Worm (Caenorhabditis elegans): ENCODE results near the gene ifd-2.

Gene ifd-2

ce11 chrX:785368-785767, 30.4 kb downstream of the ifd-2 start (continued):
- TF ChIP-seq duxl-1 (tag; optimal IDR thresholded peaks at IDR 0.05; ENCODE audit: poor library complexity), result peak; percentile 50
- no peak for TF ChIP-seq ZK337.2 (GFP tag; IDR thresholded peaks at IDR 0.05)
- no peak for TF ChIP-seq pqm-1 (tag; optimal IDR thresholded peaks at IDR 0.05)
- TF ChIP-seq dmd-9 (GFP tag; IDR thresholded peaks at IDR 0.05), result no peak
- TF ChIP-seq ctbp-1 (GFP tag; IDR thresholded peaks at IDR 0.05), result no peak
- TF ChIP-seq zip-11 (GFP tag; IDR thresholded peaks at IDR 0.05), result no peak
- no peak for TF ChIP-seq R02D3.7 (tag; optimal IDR thresholded peaks at IDR 0.05)
- no peak for TF ChIP-seq nhr-111 (GFP tag; optimal IDR thresholded peaks at IDR 0.05)
- no peak for TF ChIP-seq sdz-12 (GFP tag; optimal IDR thresholded peaks at IDR 0.05)
- TF ChIP-seq F37D6.2 (tag; optimal IDR thresholded peaks at IDR 0.05), result peak; percentile 36

- TF ChIP-seq F37D6.2 (tag; optimal IDR thresholded peaks at IDR 0.05) (no peak), nhr-77 (tag; optimal IDR thresholded peaks at IDR 0.05) (no peak), mes-2 (tag; optimal IDR thresholded peaks at IDR 0.05; ENCODE audit: poor library complexity, severe bottlenecking) (no peak), php-3 (GFP tag; IDR thresholded peaks at IDR 0.05) (no peak), F49E8.2 (tag; optimal IDR thresholded peaks at IDR 0.05; ENCODE audit: borderline replicate concordance) (no peak), D1046.2 (GFP tag; IDR thresholded peaks at IDR 0.05) (no peak), arid-1 (GFP tag; conservative IDR thresholded peaks at IDR 0.05) (no peak), zfp-2 (tag; optimal IDR thresholded peaks at IDR 0.05) (no peak), aha-1 (tag) (peak; percentile 25), unc-62 (GFP tag; optimal IDR thresholded peaks at IDR 0.05 in 1 of 2) (peak in 1 of 2 experiments; percentile 25), unc-62 (tag; optimal IDR thresholded peaks at IDR 0.05) (no peak), ceh-62 (tag; optimal IDR thresholded peaks at IDR 0.05) (no peak), daf-12 (tag; optimal IDR thresholded peaks at IDR 0.05) (no peak), aly-2 (tag; optimal IDR thresholded peaks at IDR 0.05) (no peak), nhr-237 (tag; optimal IDR thresholded peaks at IDR 0.05) (no peak)
Observed at ce11 chrX:784853-785252, 30.9 kb downstream of the ifd-2 start, which contains the start of gene T04G9.6. Gene T04G9.6, minus strand, starts transcription at chrX:784953.

ce11 chrX:780027-780426, 35.7 kb downstream of the ifd-2 start:
- TF ChIP-seq tag-97 (GFP tag; IDR thresholded peaks at IDR 0.05), result no peak
- TF ChIP-seq unc-62 (GFP tag; optimal IDR thresholded peaks at IDR 0.05 in 1 of 2), result peak in 1 of 2 experiments; percentile 65
- no peak for TF ChIP-seq unc-62 (tag; optimal IDR thresholded peaks at IDR 0.05)
- TF ChIP-seq mdl-1 (tag; optimal IDR thresholded peaks at IDR 0.05), result no peak

- TF ChIP-seq nhr-42 (GFP tag; IDR thresholded peaks at IDR 0.05) (no peak), dve-1 (tag; optimal IDR thresholded peaks at IDR 0.05; ENCODE audit: insufficient read depth) (no peak), mxl-3 (GFP tag; optimal IDR thresholded peaks at IDR 0.05) (no peak), rbr-2 (tag; optimal IDR thresholded peaks at IDR 0.05) (no peak), tag-97 (GFP tag; IDR thresholded peaks at IDR 0.05) (no peak), aha-1 (tag) (peak; percentile 97)
Observed at ce11 chrX:779259-779658, 36.5 kb downstream of the ifd-2 start.

ce11 chrX:777421-777820, 38.3 kb downstream of the ifd-2 start, which contains the start of gene nas-15:
Gene nas-15, plus strand, starts transcription at chrX:777721.
- TF ChIP-seq ceh-28 (tag; optimal IDR thresholded peaks at IDR 0.05), result no peak

ce11 chrX:772184-772583, 43.5 kb downstream of the ifd-2 start, which contains the start of gene T04G9.4:
Gene T04G9.4, plus strand, starts transcription at chrX:772476.
- TF ChIP-seq D1046.2 (GFP tag; IDR thresholded peaks at IDR 0.05) (no peak), nhr-237 (tag; optimal IDR thresholded peaks at IDR 0.05) (no peak), unc-39 (tag; optimal IDR thresholded peaks at IDR 0.05) (no peak), ztf-11 (tag; optimal IDR thresholded peaks at IDR 0.05) (no peak), hlh-11 (tag; optimal IDR thresholded peaks at IDR 0.05) (no peak), attf-4 (tag; optimal IDR thresholded peaks at IDR 0.05) (no peak), daf-19 (GFP tag; conservative IDR thresholded peaks at IDR 0.05) (no peak), hif-1 (tag; optimal IDR thresholded peaks at IDR 0.05) (no peak), T26A8.4 (GFP tag; IDR thresholded peaks at IDR 0.05) (no peak), unc-130 (GFP tag; optimal IDR thresholded peaks at IDR 0.05) (no peak), pqm-1 (tag; optimal IDR thresholded peaks at IDR 0.05) (no peak), dmd-6 (GFP tag; IDR thresholded peaks at IDR 0.05) (no peak), mep-1 (tag; optimal IDR thresholded peaks at IDR 0.05) (no peak), nhr-102 (tag; optimal IDR thresholded peaks at IDR 0.05) (no peak), hmg-1.1 (GFP tag; IDR thresholded peaks at IDR 0.05) (no peak), ceh-44 (GFP tag; IDR thresholded peaks at IDR 0.05) (no peak), nhr-11 (tag; optimal IDR thresholded peaks at IDR 0.05) (no peak)

All from whole organism, L4 larva.